Fruit fly (Drosophila melanogaster): ENCODE data around the gene CG13313.

dm6 chr3L:8964458-8964857 lies 5.8 kb downstream of the CG13313 start, which contains the start of gene ValRS-m:
- TF ChIP-seq pan (optimal IDR thresholded peaks at IDR 0.05) (no peak), psq (optimal IDR thresholded peaks at IDR 0.05) (no peak), usp (GFP tag; optimal IDR thresholded peaks at IDR 0.05) (no peak), EcR (GFP tag; optimal IDR thresholded peaks at IDR 0.05) (no peak)

Measured in whole organism.